Fruit fly (Drosophila melanogaster): Measurements from ENCODE around the gene Elo68beta.

- TF ChIP-seq jing (GFP tag; optimal IDR thresholded peaks at IDR 0.05), result no peak
- no peak for TF ChIP-seq hth (optimal IDR thresholded peaks at IDR 0.05)
- no peak for TF ChIP-seq CG8944 (GFP tag; optimal IDR thresholded peaks at IDR 0.05)
- no peak for TF ChIP-seq CG2129 (GFP tag; IDR thresholded peaks at IDR 0.05; ENCODE audit: partially characterized antibody)
- TF ChIP-seq Hr3 (GFP tag; optimal IDR thresholded peaks at IDR 0.05), result no peak
- no peak for TF ChIP-seq CG10431 (GFP tag; optimal IDR thresholded peaks at IDR 0.05)
- no peak for TF ChIP-seq phol (tag; optimal IDR thresholded peaks at IDR 0.05)
- no peak for TF ChIP-seq CG17802 (tag; optimal IDR thresholded peaks at IDR 0.05)
- TF ChIP-seq peb (GFP tag; IDR thresholded peaks at IDR 0.05), result no peak
- TF ChIP-seq CG14965 (GFP tag; optimal IDR thresholded peaks at IDR 0.05; ENCODE audit: borderline replicate concordance), result no peak
- TF ChIP-seq lola (GFP tag; optimal IDR thresholded peaks at IDR 0.05), result no peak
- no peak for TF ChIP-seq CG10321 (GFP tag; IDR thresholded peaks at IDR 0.05)
Measured at dm6 chr3L:11130535-11130934, 29.0 kb upstream of the Elo68beta start, which contains the start of gene nol.
